Worm (Caenorhabditis elegans) whole organism, L4 larva: ENCODE data around the gene rsef-1.

Source experiments
- D1046.2 ChIP-seq: fragments of 200-800 bp; sonication (Bioruptor generic); IDR thresholded peaks from 2 replicates; pipeline ENCODE4 v1.3.6; 2022; ENCODE audit warnings: missing genetic modification characterization, missing compliant biosample characterization
- F37D6.2 ChIP-seq: sonication (generic microtip); optimal IDR thresholded peaks from 2 replicates; lab custom pipeline; 2016; ENCODE audit warnings: mild to moderate bottlenecking, missing genetic modification characterization, missing compliant biosample characterization
- Y105C5A.15 ChIP-seq: fragments of 200-800 bp; sonication (Bioruptor generic); IDR thresholded peaks from 2 replicates; pipeline ENCODE4 v1.3.6; 2022; ENCODE audit warnings: missing genetic modification characterization, missing compliant biosample characterization
- Y48G9A.11 ChIP-seq: fragments of 200-800 bp; sonication (Bioruptor generic); IDR thresholded peaks from 2 replicates; pipeline ENCODE4 v1.3.6; 2022; ENCODE audit warnings: missing genetic modification reagents, missing genetic modification characterization, missing compliant biosample characterization
- Y75B8A.6 ChIP-seq: fragments of 200-800 bp; sonication (Bioruptor generic); IDR thresholded peaks from 2 replicates; pipeline ENCODE4 v1.3.6; 2022; ENCODE audit warnings: missing genetic modification reagents, missing genetic modification characterization, missing compliant biosample characterization
- ZK546.5 ChIP-seq, 2 experiments: sonication (generic microtip); optimal IDR thresholded peaks; 2 replicates each; lab custom pipeline; 2017; ENCODE audit warnings: missing biosample characterization in 2 of 2, missing genetic modification characterization in 2 of 2
- aha-1 ChIP-seq: fragments of 150-350 bp; peaks from one replicate; lab custom pipeline; 2014; ENCODE audit warnings: missing biosample characterization, missing genetic modification characterization
- aly-2 ChIP-seq: sonication (generic microtip); optimal IDR thresholded peaks from 2 replicates; lab custom pipeline; 2018; ENCODE audit warnings: missing biosample characterization, missing genetic modification characterization
- attf-4 ChIP-seq: sonication (generic microtip); optimal IDR thresholded peaks from 3 replicates; lab custom pipeline; 2017; ENCODE audit warnings: missing biosample characterization, missing genetic modification characterization
- ceh-28 ChIP-seq: fragments of 150-350 bp; optimal IDR thresholded peaks from 2 replicates; lab custom pipeline; 2014; ENCODE audit warnings: missing biosample characterization, missing genetic modification reagents, missing genetic modification characterization
- ceh-32 ChIP-seq: sonication (generic microtip); optimal IDR thresholded peaks from 2 replicates; lab custom pipeline; 2016; ENCODE audit warnings: mild to moderate bottlenecking, missing genetic modification characterization, missing compliant biosample characterization; ENCODE audit not compliant: poor library complexity
- ceh-82 ChIP-seq: sonication (generic microtip); optimal IDR thresholded peaks from 2 replicates; lab custom pipeline; 2017; ENCODE audit warnings: missing biosample characterization, missing genetic modification characterization
- ces-1 ChIP-seq: fragments of 150-350 bp; sonication (generic microtip); optimal IDR thresholded peaks from 4 replicates; lab custom pipeline; 2014; ENCODE audit warnings: missing biosample characterization, missing genetic modification reagents, missing genetic modification characterization
- ctbp-1 ChIP-seq: fragments of 200-800 bp; sonication (Bioruptor generic); IDR thresholded peaks from 2 replicates; pipeline ENCODE4 v1.3.6; 2022; ENCODE audit warnings: missing genetic modification reagents, missing genetic modification characterization, missing compliant biosample characterization
- daf-12 ChIP-seq: fragments of 150-350 bp; optimal IDR thresholded peaks from 2 replicates; lab custom pipeline; 2014; ENCODE audit warnings: missing biosample characterization, missing genetic modification reagents, missing genetic modification characterization
- dmd-9 ChIP-seq: fragments of 200-800 bp; sonication (Bioruptor generic); IDR thresholded peaks from 2 replicates; pipeline ENCODE4 v1.3.6; 2022; ENCODE audit warnings: missing genetic modification reagents, missing genetic modification characterization, missing compliant biosample characterization
- egl-43 ChIP-seq: fragments of 200-800 bp; sonication (Bioruptor generic); IDR thresholded peaks from 2 replicates; pipeline ENCODE4 v1.3.6; 2022; ENCODE audit warnings: missing genetic modification reagents, missing genetic modification characterization, missing compliant biosample characterization
- hlh-11 ChIP-seq: fragments of 200-800 bp; sonication (Bioruptor generic); optimal IDR thresholded peaks from 2 replicates; lab custom pipeline; 2018; ENCODE audit warnings: mild to moderate bottlenecking, missing genetic modification characterization, missing compliant biosample characterization
- hlh-30 ChIP-seq: sonication (generic microtip); optimal IDR thresholded peaks from 2 replicates; lab custom pipeline; 2017; ENCODE audit warnings: antibody characterized with exemption, mild to moderate bottlenecking, missing genetic modification characterization, missing compliant biosample characterization; ENCODE audit not compliant: insufficient read depth
- jun-1 ChIP-seq: fragments of 150-350 bp; optimal IDR thresholded peaks from 2 replicates; lab custom pipeline; 2014; ENCODE audit warnings: missing biosample characterization, missing genetic modification reagents, missing genetic modification characterization
- lim-7 ChIP-seq: fragments of 200-800 bp; sonication (Bioruptor generic); IDR thresholded peaks from 2 replicates; pipeline ENCODE4 v1.3.6; 2022; ENCODE audit warnings: missing genetic modification characterization, missing compliant biosample characterization
- lin-1 ChIP-seq: fragments of 200-800 bp; sonication (Bioruptor generic); IDR thresholded peaks from 2 replicates; pipeline ENCODE4 v1.3.6; 2022; ENCODE audit warnings: missing genetic modification reagents, missing genetic modification characterization, missing compliant biosample characterization
- lin-15B ChIP-seq: fragments of 150-350 bp; sonication (generic microtip); optimal IDR thresholded peaks from 3 replicates; lab custom pipeline; 2014; ENCODE audit warnings: missing biosample characterization, missing genetic modification characterization
- lir-3 ChIP-seq: sonication (generic microtip); optimal IDR thresholded peaks from 2 replicates; lab custom pipeline; 2016; ENCODE audit warnings: mild to moderate bottlenecking, missing genetic modification characterization, missing compliant biosample characterization
- madf-5 ChIP-seq, 2 experiments: fragments of 200-800 bp; sonication (Bioruptor generic); IDR thresholded peaks; 2 replicates each; pipeline ENCODE4 v1.3.6; 2022; ENCODE audit warnings: missing compliant biosample characterization in 2 of 2, missing genetic modification characterization in 2 of 2
- mdl-1 ChIP-seq, 2 experiments: fragments of 150-350 bp in 1 of 2; sonication (generic microtip) in 1 of 2; optimal IDR thresholded peaks; 2 replicates each; lab custom pipeline; 2014 to 2017; ENCODE audit warnings: missing biosample characterization in 2 of 2, missing genetic modification characterization in 2 of 2
- mdt-29 ChIP-seq: fragments of 200-800 bp; sonication (Bioruptor generic); IDR thresholded peaks from 2 replicates; pipeline ENCODE4 v1.3.6; 2022; ENCODE audit warnings: missing genetic modification reagents, missing genetic modification characterization, missing compliant biosample characterization
- mep-1 ChIP-seq: fragments of 150-350 bp; sonication (generic microtip); optimal IDR thresholded peaks from 3 replicates; lab custom pipeline; 2014; ENCODE audit warnings: missing biosample characterization, missing genetic modification characterization
- mxl-3 ChIP-seq: fragments of 200-800 bp; sonication (Bioruptor generic); optimal IDR thresholded peaks from 2 replicates; lab custom pipeline; 2018; ENCODE audit warnings: mild to moderate bottlenecking, missing genetic modification characterization, missing compliant biosample characterization
- nhr-10 ChIP-seq: fragments of 150-350 bp; optimal IDR thresholded peaks from 2 replicates; lab custom pipeline; 2014; ENCODE audit warnings: missing biosample characterization, missing genetic modification characterization
- nhr-11 ChIP-seq: fragments of 150-350 bp; optimal IDR thresholded peaks from 2 replicates; lab custom pipeline; 2014; ENCODE audit warnings: missing biosample characterization, missing genetic modification characterization
- nhr-237 ChIP-seq: sonication (generic microtip); optimal IDR thresholded peaks from 2 replicates; lab custom pipeline; 2017; ENCODE audit warnings: missing biosample characterization, missing genetic modification characterization
- nhr-28 ChIP-seq: fragments of 150-350 bp; optimal IDR thresholded peaks from 2 replicates; lab custom pipeline; 2014; ENCODE audit warnings: missing biosample characterization, missing genetic modification characterization
- nhr-41 ChIP-seq: fragments of 200-800 bp; sonication (Bioruptor generic); IDR thresholded peaks from 2 replicates; pipeline ENCODE4 v1.3.6; 2022; ENCODE audit warnings: missing genetic modification reagents, missing genetic modification characterization, missing compliant biosample characterization
- nhr-77 ChIP-seq: fragments of 150-350 bp; optimal IDR thresholded peaks from 2 replicates; lab custom pipeline; 2014; ENCODE audit warnings: missing biosample characterization, missing genetic modification characterization
- pha-4 ChIP-seq, 2 experiments: fragments of 150-350 bp in 1 of 2; fragments of 200-800 bp in 1 of 2; sonication (Bioruptor generic) in 1 of 2; IDR thresholded peaks in 1 of 2; optimal IDR thresholded peaks in 1 of 2; 2 replicates each; pipeline versions ENCODE4 v1.3.6 to Lab custom; 2014 to 2022; ENCODE audit warnings: missing genetic modification characterization in 2 of 2, missing genetic modification reagents in 2 of 2, missing biosample characterization in 1 of 2, missing compliant biosample characterization in 1 of 2
- pqm-1 ChIP-seq: sonication (generic microtip); optimal IDR thresholded peaks from 2 replicates; lab custom pipeline; 2017; ENCODE audit warnings: missing biosample characterization, missing genetic modification characterization
- rbr-2 ChIP-seq: sonication (generic microtip); optimal IDR thresholded peaks from 2 replicates; lab custom pipeline; 2016; ENCODE audit warnings: missing genotype, missing genetic modification characterization, missing compliant biosample characterization
- set-16 ChIP-seq: fragments of 200-800 bp; sonication (Bioruptor generic); IDR thresholded peaks from 2 replicates; pipeline ENCODE4 v1.3.6; 2022; ENCODE audit warnings: missing genetic modification reagents, missing genetic modification characterization, missing compliant biosample characterization
- snpc-4 ChIP-seq: fragments of 150-350 bp; optimal IDR thresholded peaks from 2 replicates; lab custom pipeline; 2014; ENCODE audit warnings: missing biosample characterization, missing genetic modification characterization
- spr-3 ChIP-seq: fragments of 200-800 bp; sonication (Bioruptor generic); optimal IDR thresholded peaks from 2 replicates; lab custom pipeline; 2018; ENCODE audit warnings: mild to moderate bottlenecking, missing genetic modification characterization, missing compliant biosample characterization
- tra-1 ChIP-seq: fragments of 200-800 bp; sonication (Bioruptor generic); IDR thresholded peaks from 2 replicates; pipeline ENCODE4 v1.3.6; 2022; ENCODE audit warnings: missing genetic modification reagents, missing genetic modification characterization, missing compliant biosample characterization
- unc-39 ChIP-seq: sonication (generic microtip); optimal IDR thresholded peaks from 2 replicates; lab custom pipeline; 2017; ENCODE audit warnings: missing biosample characterization, missing genetic modification characterization
- unc-62 ChIP-seq, 3 experiments: fragments of 150-350 bp in 1 of 3; sonication (generic microtip); optimal IDR thresholded peaks in 2 of 3; peaks in 1 of 3; 1 replicate in 1 of 3; 2 replicates in 2 of 3; lab custom pipeline; 2014 to 2017; ENCODE audit warnings: missing biosample characterization in 3 of 3, missing genetic modification characterization in 3 of 3, missing genetic modification reagents in 3 of 3, missing genotype in 1 of 3
- zag-1 ChIP-seq: fragments of 150-350 bp; optimal IDR thresholded peaks from 2 replicates; lab custom pipeline; 2014; ENCODE audit warnings: missing biosample characterization, missing genetic modification characterization
- zfp-2 ChIP-seq: sonication (generic microtip); optimal IDR thresholded peaks from 2 replicates; lab custom pipeline; 2016; ENCODE audit warnings: mild to moderate bottlenecking, missing genetic modification characterization, missing compliant biosample characterization
- ztf-11 ChIP-seq: fragments of 150-350 bp; optimal IDR thresholded peaks from 2 replicates; lab custom pipeline; 2014; ENCODE audit warnings: missing biosample characterization, missing genetic modification characterization

The rsef-1 gene

ce11 chrX:3092460-3092859 is 33.3 kb upstream of the rsef-1 start (continued):
- TF ChIP-seq jun-1 (tag; lab: Kevin White, UChicago) (no peak), tra-1 (GFP tag; lab: Robert Waterston, UW) (no peak), Y105C5A.15 (GFP tag; lab: Robert Waterston, UW) (no peak), madf-5 (GFP tag; IDR thresholded peaks at IDR 0.05; lab: Robert Waterston, UW) (no peak), D1046.2 (no peak), nhr-10 (no peak), rbr-2 (tag; lab: Kevin White, UChicago) (no peak), ces-1 (GFP tag; lab: Kevin White, UChicago) (no peak), hlh-11 (tag; lab: Kevin White, UChicago) (peak; percentile 0), ctbp-1 (GFP tag; lab: Robert Waterston, UW) (no peak), unc-39 (tag; lab: Kevin White, UChicago) (no peak), mxl-3 (GFP tag; lab: Kevin White, UChicago) (no peak), attf-4 (tag; lab: Kevin White, UChicago) (no peak), nhr-11 (tag; lab: Kevin White, UChicago) (no peak), egl-43 (GFP tag; lab: Robert Waterston, UW) (peak; percentile 6; the same call in 1 of the 2 replicates), zfp-2 (no peak), aly-2 (no peak)

DNA sequence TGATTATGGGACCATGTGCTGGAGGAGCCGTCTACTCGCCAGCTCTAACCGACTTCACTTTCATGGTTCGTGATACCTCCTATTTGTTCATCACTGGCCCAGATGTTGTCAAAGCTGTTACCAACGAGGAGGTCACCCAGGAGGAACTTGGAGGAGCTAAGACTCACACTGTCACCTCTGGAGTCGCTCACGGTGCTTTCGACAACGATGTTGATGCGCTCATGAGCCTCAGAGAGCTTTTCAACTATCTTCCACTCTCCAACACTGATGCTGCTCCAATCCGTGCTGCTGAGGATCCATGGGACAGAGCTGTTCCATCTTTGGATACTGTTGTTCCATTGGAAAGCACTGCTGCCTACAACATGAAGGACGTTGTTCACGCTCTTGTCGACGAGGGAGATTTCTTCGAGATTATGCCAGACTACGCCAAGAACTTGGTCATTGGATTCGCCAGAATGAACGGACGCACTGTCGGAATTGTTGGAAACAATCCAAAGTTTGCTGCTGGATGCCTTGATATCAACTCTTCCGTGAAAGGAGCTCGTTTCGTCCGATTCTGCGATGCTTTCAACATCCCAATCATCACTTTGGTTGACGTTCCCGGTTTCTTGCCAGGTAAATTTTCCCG is 32.0 kb upstream of the rsef-1 start:
- TF ChIP-seq nhr-11 (tag; lab: Kevin White, UChicago) (no peak), D1046.2 (no peak), set-16 (GFP tag; lab: Robert Waterston, UW) (no peak), F37D6.2 (tag; lab: Kevin White, UChicago) (no peak), ceh-32 (tag; lab: Kevin White, UChicago) (no peak), lin-15B (tag; lab: Kevin White, UChicago) (no peak), aly-2 (no peak), ZK546.5 (tag; optimal IDR thresholded peaks at IDR 0.05; lab: Kevin White, UChicago) (no peak), pha-4 (GFP tag; IDR thresholded peaks at IDR 0.05; lab: Robert Waterston, UW) (no peak), pha-4 (tag; optimal IDR thresholded peaks at IDR 0.05; lab: Kevin White, UChicago) (no peak), ceh-28 (tag; lab: Kevin White, UChicago) (no peak), spr-3 (GFP tag; lab: Kevin White, UChicago) (no peak), Y75B8A.6 (GFP tag; lab: Robert Waterston, UW) (no peak), nhr-28 (tag; lab: Kevin White, UChicago) (no peak), aha-1 (peak; percentile 82), unc-62 (GFP tag; optimal IDR thresholded peaks at IDR 0.05 in 1 of 2; lab: Kevin White, UChicago) (peak in 1 of 2 experiments; percentile 90), unc-62 (tag; optimal IDR thresholded peaks at IDR 0.05; lab: Kevin White, UChicago) (no peak), lim-7 (GFP tag; lab: Robert Waterston, UW) (no peak)

- TF ChIP-seq daf-12 (no peak), ceh-82 (tag; lab: Kevin White, UChicago) (no peak), pqm-1 (tag; lab: Kevin White, UChicago) (peak; percentile 61), dmd-9 (GFP tag; lab: Robert Waterston, UW) (no peak), zag-1 (tag; lab: Kevin White, UChicago) (no peak), lir-3 (tag; lab: Kevin White, UChicago) (no peak), snpc-4 (no peak), Y48G9A.11 (GFP tag; lab: Robert Waterston, UW) (no peak), D1046.2 (no peak), hlh-30 (tag; lab: Kevin White, UChicago) (peak; percentile 92), mep-1 (peak; percentile 69), mdl-1 (tag; optimal IDR thresholded peaks at IDR 0.05; lab: Kevin White, UChicago) (peak; percentile 31 to 78), ztf-11 (tag; lab: Kevin White, UChicago) (no peak), nhr-41 (GFP tag; lab: Robert Waterston, UW) (no peak), unc-62 (GFP tag; optimal IDR thresholded peaks at IDR 0.05 in 1 of 2; lab: Kevin White, UChicago) (peak in 1 of 2 experiments; percentile 91), unc-62 (tag; optimal IDR thresholded peaks at IDR 0.05; lab: Kevin White, UChicago) (no peak), mdt-29 (GFP tag; lab: Robert Waterston, UW) (no peak), spr-3 (GFP tag; lab: Kevin White, UChicago) (no peak), lin-1 (GFP tag; lab: Robert Waterston, UW) (peak; percentile 9; the same call in 1 of the 2 replicates), nhr-237 (tag; lab: Kevin White, UChicago) (no peak), nhr-77 (tag; lab: Kevin White, UChicago) (peak; percentile 73), Y75B8A.6 (GFP tag; lab: Robert Waterston, UW) (no peak)
These were observed 30.8 kb upstream of the rsef-1 start for ce11 chrX:3089894-3090414.
